Fruit fly (Drosophila melanogaster): Measurements from ENCODE around the gene CG33093.

DNA sequence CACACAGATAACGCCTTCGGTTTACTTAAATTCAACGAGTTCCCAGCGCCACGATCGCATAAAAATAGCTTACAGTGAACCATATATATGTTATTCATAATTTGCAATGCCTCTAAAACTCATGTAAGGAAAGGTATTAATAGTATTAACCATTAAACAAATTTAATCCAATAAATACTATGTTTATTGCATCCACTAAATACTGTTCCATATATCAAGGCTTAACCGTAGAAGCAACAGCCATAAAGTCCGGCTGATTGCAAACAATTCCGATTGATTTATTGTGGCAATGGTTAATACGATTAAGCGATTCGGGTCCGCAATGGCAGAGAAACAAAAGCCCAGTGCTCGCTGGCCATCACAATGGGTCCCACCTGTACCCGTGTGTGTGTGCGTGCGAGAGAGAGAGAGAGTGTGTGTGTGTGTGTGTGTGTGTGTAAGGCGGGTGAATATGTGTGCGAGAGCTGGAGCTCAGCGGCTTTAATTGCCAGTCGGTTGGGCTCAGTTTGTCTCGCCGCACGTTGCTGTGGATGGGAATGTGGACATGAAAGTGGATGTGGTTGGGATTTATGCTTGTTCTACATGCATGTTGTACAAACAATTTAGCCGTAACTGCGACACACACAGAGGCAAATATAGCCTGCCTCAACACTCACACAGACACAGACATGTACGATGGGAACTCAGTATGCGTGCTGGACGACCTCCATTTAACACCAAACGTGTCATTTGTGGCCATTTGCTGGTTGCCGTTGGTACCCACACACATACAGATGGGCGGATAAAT, 37.0 kb downstream of the CG33093 start:
- TF ChIP-seq Ets98B (GFP tag; IDR thresholded peaks at IDR 0.05) (no peak), Pif1B (GFP tag; optimal IDR thresholded peaks at IDR 0.05) (no peak), Snoo (tag; optimal IDR thresholded peaks at IDR 0.05) (peak; percentile 9), EcR (GFP tag; optimal IDR thresholded peaks at IDR 0.05) (no peak), CG12605 (GFP tag; IDR thresholded peaks at IDR 0.05) (no peak), CG14655 (GFP tag; optimal IDR thresholded peaks at IDR 0.05) (peak; percentile 82), CG34367 (tag; optimal IDR thresholded peaks at IDR 0.05) (no peak), gl (tag; optimal IDR thresholded peaks at IDR 0.05) (peak; percentile 46), fd96Ca (GFP tag; IDR thresholded peaks at IDR 0.05) (no peak), CG15710 (tag; optimal IDR thresholded peaks at IDR 0.05) (peak; percentile 21), CG8301 (tag; optimal IDR thresholded peaks at IDR 0.05) (no peak)

Data from whole organism, pupa.